In the genomic region with DNA sequence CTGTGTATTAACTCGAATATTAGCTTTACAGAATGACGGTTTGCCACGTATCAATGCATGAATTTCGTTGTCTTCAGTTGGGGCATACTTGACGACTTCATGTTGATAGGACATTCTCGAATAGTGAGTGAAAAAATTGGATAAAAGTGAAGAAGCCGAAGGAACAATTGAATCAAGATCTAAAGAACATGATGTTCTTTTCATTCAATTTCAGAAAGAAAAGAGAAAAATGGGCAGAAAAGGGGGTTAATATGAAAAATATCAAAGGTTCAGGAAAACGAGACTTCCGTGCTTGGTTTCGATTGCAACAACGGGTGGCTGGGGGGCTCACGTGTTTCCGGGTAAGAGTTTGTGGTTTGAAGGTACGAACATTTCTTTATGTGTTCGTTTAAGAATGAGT, we compare ENCODE assay signal across 3 worm cellular contexts.
TF ChIP-seq lines count a peak whose summit lies in the region.

No protein-coding gene starts in this region.

TF ChIP-seq in whole organism, L1 larva, 84 proteins besides CTCF, POLR2A, EP300 and RAD21:
- TF ChIP-seq lin-15B (tag; optimal IDR thresholded peaks at IDR 0.05; lab: Kevin White, UChicago) (no peak), nhr-237 (tag; optimal IDR thresholded peaks at IDR 0.05; lab: Kevin White, UChicago) (no peak), fkh-10 (GFP tag; optimal IDR thresholded peaks at IDR 0.05; lab: Kevin White, UChicago) (peak; percentile 71), elt-3 (tag; optimal IDR thresholded peaks at IDR 0.05; lab: Kevin White, UChicago) (no peak), efl-1 (optimal IDR thresholded peaks at IDR 0.05; lab: Kevin White, UChicago) (no peak), efl-1 (GFP tag; optimal IDR thresholded peaks at IDR 0.05 in 1 of 2; lab: Kevin White, UChicago) (peak in 1 of 2 experiments; percentile 28), nhr-28 (tag; optimal IDR thresholded peaks at IDR 0.05; lab: Kevin White, UChicago) (no peak)

TF ChIP-seq in whole organism, L3 larva, 47 proteins besides CTCF, POLR2A, EP300 and RAD21:
- TF ChIP-seq fkh-10 (GFP tag; optimal IDR thresholded peaks at IDR 0.05; lab: Kevin White, UChicago) (peak; percentile 71), sea-2 (GFP tag; optimal IDR thresholded peaks at IDR 0.05; lab: Kevin White, UChicago) (no peak), egl-5 (tag; optimal IDR thresholded peaks at IDR 0.05; lab: Kevin White, UChicago) (no peak), ceh-16 (tag; optimal IDR thresholded peaks at IDR 0.05; lab: Kevin White, UChicago) (no peak), fkh-2 (tag; optimal IDR thresholded peaks at IDR 0.05; lab: Kevin White, UChicago) (no peak), nhr-23 (tag; optimal IDR thresholded peaks at IDR 0.05; lab: Kevin White, UChicago) (no peak), aly-2 (tag; optimal IDR thresholded peaks at IDR 0.05; lab: Kevin White, UChicago) (no peak)

TF ChIP-seq in whole organism, L4 larva, 104 proteins besides CTCF, POLR2A, EP300 and RAD21:
- no peak for TF ChIP-seq nhr-102 (tag; optimal IDR thresholded peaks at IDR 0.05; lab: Kevin White, UChicago)
- peak; percentile 43 for TF ChIP-seq ces-1 (GFP tag; optimal IDR thresholded peaks at IDR 0.05; lab: Kevin White, UChicago)
- TF ChIP-seq fkh-10 (GFP tag; optimal IDR thresholded peaks at IDR 0.05; lab: Kevin White, UChicago) = peak; percentile 64
TF ChIP-seq in whole organism, L4 larva: peak in this region for 2.
